Fruit fly (Drosophila melanogaster): Measurements from ENCODE around the gene CG32195.
A peak's percentile ranks its signal among the peaks of the same experiment; 100 is the strongest.

The CG32195 gene

dm6 chr3L:18073559-18074134 is 39.1 kb upstream of the CG32195 start, which contains the start of gene CG44004:
TSS of gene CG44004 (minus strand) at chr3L:18073863.
- TF ChIP-seq CG12605 (GFP tag; IDR thresholded peaks at IDR 0.05), result peak; percentile 31; the same call in 1 of the 2 replicates
- peak; percentile 18 for TF ChIP-seq Pif1B (GFP tag; optimal IDR thresholded peaks at IDR 0.05)
- peak; percentile 15 for TF ChIP-seq gl (tag; optimal IDR thresholded peaks at IDR 0.05)
- TF ChIP-seq CG17806 (tag; optimal IDR thresholded peaks at IDR 0.05), result no peak
- peak; percentile 91 for TF ChIP-seq EcR (GFP tag; optimal IDR thresholded peaks at IDR 0.05)

- TF ChIP-seq D1 (tag; optimal IDR thresholded peaks at IDR 0.05), result peak; percentile 45
- no peak for TF ChIP-seq CG9948 (tag; optimal IDR thresholded peaks at IDR 0.05)
- TF ChIP-seq EcR (GFP tag; optimal IDR thresholded peaks at IDR 0.05), result peak; percentile 76
- TF ChIP-seq CG34367 (tag; optimal IDR thresholded peaks at IDR 0.05), result no peak
- TF ChIP-seq CG12605 (GFP tag; IDR thresholded peaks at IDR 0.05), result 0 out of 2 replicates have a peak, but pooled peaks have one; percentile 16
- no peak for TF ChIP-seq CG13204 (GFP tag; optimal IDR thresholded peaks at IDR 0.05)
- TF ChIP-seq CG8301 (tag; optimal IDR thresholded peaks at IDR 0.05), result peak; percentile 8
- no peak for TF ChIP-seq CG14655 (GFP tag; optimal IDR thresholded peaks at IDR 0.05)
These were observed 37.8 kb upstream of the CG32195 start for dm6 chr3L:18074988-18075387.

- TF ChIP-seq CG12605 (GFP tag; IDR thresholded peaks at IDR 0.05) (no peak), CG4496 (GFP tag; IDR thresholded peaks at IDR 0.05) (peak; percentile 60; the same call in 1 of the 3 replicates), CG15710 (tag; optimal IDR thresholded peaks at IDR 0.05) (peak; percentile 19), EcR (GFP tag; optimal IDR thresholded peaks at IDR 0.05) (peak; percentile 87), rn (GFP tag; IDR thresholded peaks at IDR 0.05) (no peak), CG34367 (tag; optimal IDR thresholded peaks at IDR 0.05) (no peak), Pif1B (GFP tag; optimal IDR thresholded peaks at IDR 0.05) (no peak), CG32121 (GFP tag; IDR thresholded peaks at IDR 0.05) (no peak), D1 (tag; optimal IDR thresholded peaks at IDR 0.05) (no peak), CG10348 (GFP tag; IDR thresholded peaks at IDR 0.05) (no peak), Pif1A (GFP tag; optimal IDR thresholded peaks at IDR 0.05) (no peak), CG8301 (tag; optimal IDR thresholded peaks at IDR 0.05) (peak; percentile 2), Snoo (tag; optimal IDR thresholded peaks at IDR 0.05) (no peak), CG17806 (tag; optimal IDR thresholded peaks at IDR 0.05) (peak; percentile 30), CG8159 (tag; optimal IDR thresholded peaks at IDR 0.05) (peak; percentile 31), Ets98B (GFP tag; IDR thresholded peaks at IDR 0.05) (no peak), CG14655 (GFP tag; optimal IDR thresholded peaks at IDR 0.05) (peak; percentile 57), CG13204 (GFP tag; optimal IDR thresholded peaks at IDR 0.05) (no peak), fd96Ca (GFP tag; IDR thresholded peaks at IDR 0.05) (no peak), gl (tag; optimal IDR thresholded peaks at IDR 0.05) (no peak), CG9948 (tag; optimal IDR thresholded peaks at IDR 0.05) (peak; percentile 21)
These were observed 36.9 kb upstream of the CG32195 start for dm6 chr3L:18075853-18076252.

dm6 chr3L:18076649-18077048 is 36.1 kb upstream of the CG32195 start:
- TF ChIP-seq CG8159 (tag; optimal IDR thresholded peaks at IDR 0.05) (no peak), CG4496 (GFP tag; IDR thresholded peaks at IDR 0.05) (0 out of 3 replicates have a peak, but pooled peaks have one; percentile 47), CG8301 (tag; optimal IDR thresholded peaks at IDR 0.05) (peak; percentile 67), CG14655 (GFP tag; optimal IDR thresholded peaks at IDR 0.05) (peak; percentile 74)

- peak; percentile 92 for TF ChIP-seq CG32121 (GFP tag; IDR thresholded peaks at IDR 0.05)
- peak; percentile 86 for TF ChIP-seq CG10348 (GFP tag; IDR thresholded peaks at IDR 0.05)
- peak; percentile 99 for TF ChIP-seq CG15710 (tag; optimal IDR thresholded peaks at IDR 0.05)
- TF ChIP-seq Ets98B (GFP tag; IDR thresholded peaks at IDR 0.05), result peak; percentile 85
- TF ChIP-seq CG14655 (GFP tag; optimal IDR thresholded peaks at IDR 0.05), result peak; percentile 99
- peak; percentile 96 for TF ChIP-seq CG8301 (tag; optimal IDR thresholded peaks at IDR 0.05)
- TF ChIP-seq CG4496 (GFP tag; IDR thresholded peaks at IDR 0.05), result peak; percentile 91
- TF ChIP-seq CG17806 (tag; optimal IDR thresholded peaks at IDR 0.05), result peak; percentile 96
- peak; percentile 99 for TF ChIP-seq EcR (GFP tag; optimal IDR thresholded peaks at IDR 0.05)
- peak; percentile 97 for TF ChIP-seq D1 (tag; optimal IDR thresholded peaks at IDR 0.05)
- TF ChIP-seq CG13204 (GFP tag; optimal IDR thresholded peaks at IDR 0.05), result peak; percentile 90
- peak; percentile 84 for TF ChIP-seq rn (GFP tag; IDR thresholded peaks at IDR 0.05)
- peak; percentile 99 for TF ChIP-seq CG8159 (tag; optimal IDR thresholded peaks at IDR 0.05)
- peak; percentile 78 for TF ChIP-seq gl (tag; optimal IDR thresholded peaks at IDR 0.05)
- TF ChIP-seq CG9948 (tag; optimal IDR thresholded peaks at IDR 0.05), result peak; percentile 99
- peak; percentile 96 for TF ChIP-seq CG34367 (tag; optimal IDR thresholded peaks at IDR 0.05)
- peak; percentile 88 for TF ChIP-seq Pif1B (GFP tag; optimal IDR thresholded peaks at IDR 0.05)
- TF ChIP-seq Pif1A (GFP tag; optimal IDR thresholded peaks at IDR 0.05), result peak; percentile 76
- TF ChIP-seq Snoo (tag; optimal IDR thresholded peaks at IDR 0.05), result peak; percentile 74
- peak; percentile 71 for TF ChIP-seq CG12605 (GFP tag; IDR thresholded peaks at IDR 0.05)
- TF ChIP-seq fd96Ca (GFP tag; IDR thresholded peaks at IDR 0.05), result peak; percentile 90
These were observed 34.9 kb upstream of the CG32195 start for dm6 chr3L:18077649-18078417.

dm6 chr3L:18078614-18079013 is 34.1 kb upstream of the CG32195 start:
- TF ChIP-seq CG9948 (tag; optimal IDR thresholded peaks at IDR 0.05), result peak; percentile 91
- peak; percentile 80 for TF ChIP-seq CG17806 (tag; optimal IDR thresholded peaks at IDR 0.05)
- peak; percentile 12 for TF ChIP-seq gl (tag; optimal IDR thresholded peaks at IDR 0.05)
- no peak for TF ChIP-seq CG13204 (GFP tag; optimal IDR thresholded peaks at IDR 0.05)
- peak; percentile 69 for TF ChIP-seq Pif1A (GFP tag; optimal IDR thresholded peaks at IDR 0.05)
- TF ChIP-seq CG8159 (tag; optimal IDR thresholded peaks at IDR 0.05), result peak; percentile 83
- peak; percentile 51 for TF ChIP-seq Pif1B (GFP tag; optimal IDR thresholded peaks at IDR 0.05)
- peak; percentile 83 for TF ChIP-seq CG4496 (GFP tag; IDR thresholded peaks at IDR 0.05)
- TF ChIP-seq CG34367 (tag; optimal IDR thresholded peaks at IDR 0.05), result peak; percentile 78
- peak; percentile 90 for TF ChIP-seq CG14655 (GFP tag; optimal IDR thresholded peaks at IDR 0.05)
- no peak for TF ChIP-seq CG10348 (GFP tag; IDR thresholded peaks at IDR 0.05)
- TF ChIP-seq CG15710 (tag; optimal IDR thresholded peaks at IDR 0.05), result peak; percentile 72
- TF ChIP-seq EcR (GFP tag; optimal IDR thresholded peaks at IDR 0.05), result no peak
- peak; percentile 69 for TF ChIP-seq D1 (tag; optimal IDR thresholded peaks at IDR 0.05)
- 0 out of 2 replicates have a peak, but pooled peaks have one; percentile 9 for TF ChIP-seq Ets98B (GFP tag; IDR thresholded peaks at IDR 0.05)
- peak; percentile 29 for TF ChIP-seq CG12605 (GFP tag; IDR thresholded peaks at IDR 0.05)
- TF ChIP-seq CG32121 (GFP tag; IDR thresholded peaks at IDR 0.05), result no peak
- no peak for TF ChIP-seq Snoo (tag; optimal IDR thresholded peaks at IDR 0.05)
- TF ChIP-seq CG8301 (tag; optimal IDR thresholded peaks at IDR 0.05), result peak; percentile 80
- peak; percentile 37; the same call in 1 of the 2 replicates for TF ChIP-seq rn (GFP tag; IDR thresholded peaks at IDR 0.05)
- TF ChIP-seq fd96Ca (GFP tag; IDR thresholded peaks at IDR 0.05), result peak; percentile 74

Data from whole organism, pupa.